Worm (Caenorhabditis elegans): ENCODE measurements around the gene eef-1A.2.

Gene eef-1A.2

ce11 chrX:7810991-7811390 is 12.5 kb upstream of the eef-1A.2 start (continued):
- TF ChIP-seq xbp-1 (tag; optimal IDR thresholded peaks at IDR 0.05) (no peak), lin-15B (tag; optimal IDR thresholded peaks at IDR 0.05) (no peak), egl-13 (tag; optimal IDR thresholded peaks at IDR 0.05) (peak; percentile 30), nhr-20 (tag; optimal IDR thresholded peaks at IDR 0.05) (no peak), blmp-1 (tag; optimal IDR thresholded peaks at IDR 0.05) (no peak), lin-14 (GFP tag; optimal IDR thresholded peaks at IDR 0.05) (peak; percentile 72), pqm-1 (tag; optimal IDR thresholded peaks at IDR 0.05) (no peak), nhr-71 (tag; optimal IDR thresholded peaks at IDR 0.05) (peak; percentile 66), alr-1 (tag; optimal IDR thresholded peaks at IDR 0.05; ENCODE audit: borderline replicate concordance) (no peak), unc-30 (tag; optimal IDR thresholded peaks at IDR 0.05) (no peak), nhr-47 (tag; optimal IDR thresholded peaks at IDR 0.05) (peak; percentile 54), mdl-1 (tag; optimal IDR thresholded peaks at IDR 0.05) (no peak)

DNA sequence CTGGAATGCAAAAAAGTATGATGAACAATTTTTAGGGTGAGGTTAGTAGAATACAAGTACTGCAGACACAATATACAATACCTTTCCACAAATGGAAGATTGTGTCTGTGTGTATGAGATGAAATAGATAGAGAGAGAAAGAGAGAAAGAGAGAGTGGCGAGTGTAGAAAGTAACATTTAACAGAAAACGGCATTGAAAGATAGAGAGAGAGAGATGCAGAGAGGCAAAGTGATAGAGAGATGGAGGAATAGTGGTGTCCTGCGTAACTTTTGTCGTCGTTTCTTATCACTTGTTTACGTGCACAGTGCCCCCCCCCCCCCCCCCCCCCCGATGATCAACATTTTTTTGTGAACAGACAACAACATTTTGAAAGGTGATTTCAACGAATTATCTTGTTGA is 8.7 kb upstream of the eef-1A.2 start:
- peak; percentile 66 for TF ChIP-seq elt-2 (tag; optimal IDR thresholded peaks at IDR 0.05)
- TF ChIP-seq lir-3 (tag; optimal IDR thresholded peaks at IDR 0.05; ENCODE audit: poor library complexity) = peak; percentile 25
- peak; percentile 21 for TF ChIP-seq nhr-47 (tag; optimal IDR thresholded peaks at IDR 0.05)
- no peak for TF ChIP-seq zag-1 (tag; optimal IDR thresholded peaks at IDR 0.05)
- no peak for TF ChIP-seq hpl-2 (GFP tag; optimal IDR thresholded peaks at IDR 0.05)
- TF ChIP-seq nhr-20 (tag; optimal IDR thresholded peaks at IDR 0.05) = peak; percentile 70
- peak; percentile 93 for TF ChIP-seq blmp-1 (tag; optimal IDR thresholded peaks at IDR 0.05)
- peak; percentile 73 for TF ChIP-seq lin-14 (GFP tag; optimal IDR thresholded peaks at IDR 0.05)
- no peak for TF ChIP-seq alr-1 (tag; optimal IDR thresholded peaks at IDR 0.05; ENCODE audit: borderline replicate concordance)
- TF ChIP-seq lsy-2 (tag; optimal IDR thresholded peaks at IDR 0.05) = peak; percentile 10 to 22
- peak; percentile 49 for TF ChIP-seq nhr-90 (tag; optimal IDR thresholded peaks at IDR 0.05; ENCODE audit: poor library complexity)
- TF ChIP-seq lin-35 (GFP tag; optimal IDR thresholded peaks at IDR 0.05) = peak in 1 of 2 experiments; percentile 53
- TF ChIP-seq snu-23 (GFP tag; optimal IDR thresholded peaks at IDR 0.05) = peak; percentile 62
- TF ChIP-seq mep-1 (tag; optimal IDR thresholded peaks at IDR 0.05) = peak; percentile 63
- no peak for TF ChIP-seq ama-1 (optimal IDR thresholded peaks at IDR 0.05)
- no peak for TF ChIP-seq unc-98 (GFP tag; IDR thresholded peaks at IDR 0.05)
- no peak for TF ChIP-seq egl-27 (tag; optimal IDR thresholded peaks at IDR 0.05)
- peak in 5 of 6 experiments; percentile 11 to 71 (median 52) for TF ChIP-seq elt-3 (tag; optimal IDR thresholded peaks at IDR 0.05)
- peak; percentile 20 for TF ChIP-seq C16A3.4 (tag; optimal IDR thresholded peaks at IDR 0.05)
- peak; percentile 53 for TF ChIP-seq nhr-19 (GFP tag; conservative IDR thresholded peaks at IDR 0.05)
- TF ChIP-seq nhr-85 (tag) = peak; percentile 82
- no peak for TF ChIP-seq nhr-76 (tag; optimal IDR thresholded peaks at IDR 0.05)
- TF ChIP-seq mef-2 (tag; optimal IDR thresholded peaks at IDR 0.05) = no peak
- no peak for TF ChIP-seq nhr-237 (tag; optimal IDR thresholded peaks at IDR 0.05)
- no peak for TF ChIP-seq fkh-10 (GFP tag; optimal IDR thresholded peaks at IDR 0.05)
- TF ChIP-seq nhr-11 (tag; optimal IDR thresholded peaks at IDR 0.05) = no peak
- no peak for TF ChIP-seq unc-62 (GFP tag; optimal IDR thresholded peaks at IDR 0.05)
- TF ChIP-seq ceh-82 (tag; optimal IDR thresholded peaks at IDR 0.05) = peak in 2 of 3 experiments; percentile 3 to 33
- peak; percentile 19 to 28 for TF ChIP-seq efl-1 (optimal IDR thresholded peaks at IDR 0.05)
- TF ChIP-seq efl-1 (GFP tag; optimal IDR thresholded peaks at IDR 0.05 in 1 of 2) = peak in 1 of 2 experiments; percentile 74
- TF ChIP-seq nhr-71 (tag; optimal IDR thresholded peaks at IDR 0.05) = peak; percentile 63
- TF ChIP-seq vab-15 (tag; optimal IDR thresholded peaks at IDR 0.05) = no peak
- TF ChIP-seq fos-1 (tag; optimal IDR thresholded peaks at IDR 0.05) = peak; percentile 52

ce11 chrX:7815230-7815629 is 8.2 kb upstream of the eef-1A.2 start:
- TF ChIP-seq skn-1 (tag; optimal IDR thresholded peaks at IDR 0.05) (peak; percentile 75), elt-3 (tag; optimal IDR thresholded peaks at IDR 0.05) (peak in 1 of 6 experiments; percentile 1), nhr-76 (tag; optimal IDR thresholded peaks at IDR 0.05) (no peak), nhr-90 (tag; optimal IDR thresholded peaks at IDR 0.05; ENCODE audit: poor library complexity) (no peak)

Data from whole organism, L1 larva.